In genomic region chrIV:2219334-2219755, ce11 we compare ENCODE assay signal across 4 worm cellular contexts.
TF ChIP-seq lines count a peak whose summit lies in the region.

No protein-coding gene starts in this region.

TF ChIP-seq in whole organism, L2 larva, 48 proteins besides CTCF, POLR2A, EP300 and RAD21 (continues in another document):
- TF ChIP-seq dmd-4 (tag; optimal IDR thresholded peaks at IDR 0.05; lab: Kevin White, UChicago) (no peak), ztf-4 (tag; optimal IDR thresholded peaks at IDR 0.05; lab: Kevin White, UChicago) (peak; percentile 75), alr-1 (tag; optimal IDR thresholded peaks at IDR 0.05; lab: Kevin White, UChicago) (no peak), lsy-2 (tag; optimal IDR thresholded peaks at IDR 0.05; lab: Kevin White, UChicago) (peak; percentile 89 to 94), mdl-1 (tag; optimal IDR thresholded peaks at IDR 0.05; lab: Kevin White, UChicago) (peak; percentile 98 to 99), nhr-6 (tag; optimal IDR thresholded peaks at IDR 0.05; lab: Kevin White, UChicago) (peak; percentile 92), lin-39 (tag; optimal IDR thresholded peaks at IDR 0.05; lab: Kevin White, UChicago) (no peak), nhr-25 (tag; optimal IDR thresholded peaks at IDR 0.05; lab: Kevin White, UChicago) (peak; percentile 98), Y55F3AM.14 (GFP tag; optimal IDR thresholded peaks at IDR 0.05; lab: Kevin White, UChicago) (peak; percentile 98), mab-5 (tag; optimal IDR thresholded peaks at IDR 0.05; lab: Kevin White, UChicago) (peak; percentile 95), egl-27 (tag; optimal IDR thresholded peaks at IDR 0.05; lab: Kevin White, UChicago) (peak; percentile 98), C34F6.9 (tag; optimal IDR thresholded peaks at IDR 0.05; lab: Kevin White, UChicago) (peak; percentile 94), sma-3 (GFP tag; optimal IDR thresholded peaks at IDR 0.05; lab: Kevin White, UChicago) (peak; percentile 98), lin-11 (tag; optimal IDR thresholded peaks at IDR 0.05; lab: Kevin White, UChicago) (peak; percentile 77), nhr-129 (tag; optimal IDR thresholded peaks at IDR 0.05; lab: Kevin White, UChicago) (peak; percentile 85), nhr-77 (tag; optimal IDR thresholded peaks at IDR 0.05; lab: Kevin White, UChicago) (peak; percentile 66), nhr-11 (tag; optimal IDR thresholded peaks at IDR 0.05; lab: Kevin White, UChicago) (no peak), fos-1 (tag; optimal IDR thresholded peaks at IDR 0.05; lab: Kevin White, UChicago) (peak; percentile 79), skn-1 (tag; optimal IDR thresholded peaks at IDR 0.05; lab: Kevin White, UChicago) (no peak), ztf-1 (GFP tag; conservative IDR thresholded peaks at IDR 0.05; lab: Robert Waterston, UW) (peak; percentile 95; the same call in 1 of the 2 replicates), unc-62 (GFP tag; optimal IDR thresholded peaks at IDR 0.05; lab: Kevin White, UChicago) (peak; percentile 78), ceh-16 (tag; optimal IDR thresholded peaks at IDR 0.05; lab: Kevin White, UChicago) (peak; percentile 47), unc-55 (GFP tag; optimal IDR thresholded peaks at IDR 0.05; lab: Kevin White, UChicago) (peak; percentile 82)

TF ChIP-seq in whole organism, L4 larva, 104 proteins besides CTCF, POLR2A, EP300 and RAD21 (continues in another document):
- TF ChIP-seq ceh-62 (tag; optimal IDR thresholded peaks at IDR 0.05; lab: Kevin White, UChicago) (no peak), hif-1 (tag; optimal IDR thresholded peaks at IDR 0.05; lab: Kevin White, UChicago) (peak; percentile 82 to 97), Y75B8A.6 (GFP tag; IDR thresholded peaks at IDR 0.05; lab: Robert Waterston, UW) (peak; percentile 66; the same call in 1 of the 2 replicates), sdz-12 (GFP tag; optimal IDR thresholded peaks at IDR 0.05; lab: Kevin White, UChicago) (peak; percentile 43), snpc-4 (tag; optimal IDR thresholded peaks at IDR 0.05; lab: Kevin White, UChicago) (no peak), daf-16 (GFP tag; optimal IDR thresholded peaks at IDR 0.05; lab: Kevin White, UChicago) (peak; percentile 38 to 92), daf-16 (tag; optimal IDR thresholded peaks at IDR 0.05; lab: Kevin White, UChicago) (peak; percentile 28), hmg-1.1 (GFP tag; IDR thresholded peaks at IDR 0.05; lab: Robert Waterston, UW) (peak; percentile 97), gei-8 (GFP tag; optimal IDR thresholded peaks at IDR 0.05; lab: Kevin White, UChicago) (peak; percentile 99), lin-29 (GFP tag; IDR thresholded peaks at IDR 0.05; lab: Robert Waterston, UW) (peak; percentile 94), hlh-30 (tag; optimal IDR thresholded peaks at IDR 0.05; lab: Kevin White, UChicago; ENCODE audit: insufficient read depth) (peak; percentile 99), daf-12 (tag; optimal IDR thresholded peaks at IDR 0.05; lab: Kevin White, UChicago) (no peak), nhr-42 (GFP tag; IDR thresholded peaks at IDR 0.05; lab: Robert Waterston, UW) (peak; percentile 88), T20F7.1 (GFP tag; optimal IDR thresholded peaks at IDR 0.05; lab: Kevin White, UChicago) (no peak), jun-1 (tag; optimal IDR thresholded peaks at IDR 0.05; lab: Kevin White, UChicago) (peak; percentile 90), hlh-11 (tag; optimal IDR thresholded peaks at IDR 0.05; lab: Kevin White, UChicago) (peak; percentile 100), daf-19 (GFP tag; conservative IDR thresholded peaks at IDR 0.05; lab: Robert Waterston, UW) (no peak), mxl-3 (GFP tag; optimal IDR thresholded peaks at IDR 0.05; lab: Kevin White, UChicago) (peak; percentile 98), aha-1 (tag; lab: Kevin White, UChicago) (peak; percentile 99), set-16 (GFP tag; IDR thresholded peaks at IDR 0.05; lab: Robert Waterston, UW) (peak; percentile 100), mxl-2 (GFP tag; conservative IDR thresholded peaks at IDR 0.05; lab: Robert Waterston, UW) (peak; percentile 90), duxl-1 (tag; optimal IDR thresholded peaks at IDR 0.05; lab: Kevin White, UChicago; ENCODE audit: poor library complexity) (peak; percentile 89), ceh-32 (tag; optimal IDR thresholded peaks at IDR 0.05; lab: Kevin White, UChicago; ENCODE audit: poor library complexity) (peak; percentile 82)

TF ChIP-seq in whole organism, late embryonic, 69 proteins besides CTCF, POLR2A, EP300 and RAD21 (continues in another document):
- peak; percentile 55 for TF ChIP-seq ztf-16 (tag; optimal IDR thresholded peaks at IDR 0.05; lab: Kevin White, UChicago)
- peak; percentile 20 for TF ChIP-seq K09A11.1 (tag; optimal IDR thresholded peaks at IDR 0.05; lab: Kevin White, UChicago; ENCODE audit: insufficient read depth)
- peak; percentile 79 for TF ChIP-seq ceh-14 (tag; optimal IDR thresholded peaks at IDR 0.05; lab: Kevin White, UChicago)
- peak; percentile 81 for TF ChIP-seq ceh-19 (GFP tag; optimal IDR thresholded peaks at IDR 0.05; lab: Kevin White, UChicago)
- peak; percentile 49 for TF ChIP-seq ets-4 (tag; optimal IDR thresholded peaks at IDR 0.05; lab: Kevin White, UChicago)
- peak; percentile 74 for TF ChIP-seq F13H6.1 (tag; optimal IDR thresholded peaks at IDR 0.05; lab: Kevin White, UChicago)
- no peak for TF ChIP-seq ceh-30 (tag; optimal IDR thresholded peaks at IDR 0.05; lab: Kevin White, UChicago)
- TF ChIP-seq unc-55 (GFP tag; optimal IDR thresholded peaks at IDR 0.05; lab: Kevin White, UChicago), result peak; percentile 95
- no peak for TF ChIP-seq ahr-1 (tag; optimal IDR thresholded peaks at IDR 0.05; lab: Kevin White, UChicago)
- TF ChIP-seq pat-9 (tag; optimal IDR thresholded peaks at IDR 0.05; lab: Kevin White, UChicago), result peak; percentile 73
- peak; percentile 88 for TF ChIP-seq nfya-1 (tag; optimal IDR thresholded peaks at IDR 0.05; lab: Kevin White, UChicago)
- TF ChIP-seq ceh-31 (tag; optimal IDR thresholded peaks at IDR 0.05; lab: Kevin White, UChicago), result peak; percentile 89
- peak; percentile 98 for TF ChIP-seq hlh-30 (tag; optimal IDR thresholded peaks at IDR 0.05; lab: Kevin White, UChicago; ENCODE audit: insufficient read depth)
- peak; percentile 36 for TF ChIP-seq madf-2 (tag; optimal IDR thresholded peaks at IDR 0.05; lab: Kevin White, UChicago)
- no peak for TF ChIP-seq pag-3 (tag; optimal IDR thresholded peaks at IDR 0.05; lab: Kevin White, UChicago; ENCODE audit: borderline replicate concordance)
- no peak for TF ChIP-seq npax-4 (tag; optimal IDR thresholded peaks at IDR 0.05; lab: Kevin White, UChicago)
- peak; percentile 74 for TF ChIP-seq dve-1 (tag; optimal IDR thresholded peaks at IDR 0.05; lab: Kevin White, UChicago)
- peak; percentile 21 for TF ChIP-seq unc-86 (tag; optimal IDR thresholded peaks at IDR 0.05; lab: Kevin White, UChicago)
- TF ChIP-seq nhr-11 (tag; optimal IDR thresholded peaks at IDR 0.05; lab: Kevin White, UChicago), result no peak
- peak; percentile 17 for TF ChIP-seq gmeb-2 (tag; optimal IDR thresholded peaks at IDR 0.05; lab: Kevin White, UChicago)
- TF ChIP-seq rnt-1 (tag; optimal IDR thresholded peaks at IDR 0.05; lab: Kevin White, UChicago), result peak; percentile 69
- TF ChIP-seq ceh-34 (tag; optimal IDR thresholded peaks at IDR 0.05; lab: Kevin White, UChicago), result peak; percentile 77
- TF ChIP-seq elt-4 (tag; optimal IDR thresholded peaks at IDR 0.05; lab: Kevin White, UChicago), result no peak
- peak; percentile 91 for TF ChIP-seq ceh-18 (tag; optimal IDR thresholded peaks at IDR 0.05; lab: Kevin White, UChicago)
- peak; percentile 86 for TF ChIP-seq ceh-22 (tag; optimal IDR thresholded peaks at IDR 0.05; lab: Kevin White, UChicago)

TF ChIP-seq in whole organism, mixed stage, embryonic, 35 proteins besides CTCF, POLR2A, EP300 and RAD21 (continues in another document):
- TF ChIP-seq lin-32 (GFP tag; optimal IDR thresholded peaks at IDR 0.05; lab: Kevin White, UChicago) (peak; percentile 29), ham-2 (GFP tag; optimal IDR thresholded peaks at IDR 0.05; lab: Kevin White, UChicago) (peak; percentile 74), ceh-43 (GFP tag; optimal IDR thresholded peaks at IDR 0.05; lab: Kevin White, UChicago) (peak; percentile 33), nhr-28 (tag; optimal IDR thresholded peaks at IDR 0.05; lab: Kevin White, UChicago) (no peak), ces-1 (GFP tag; optimal IDR thresholded peaks at IDR 0.05; lab: Kevin White, UChicago) (peak; percentile 82), nhr-12 (tag; optimal IDR thresholded peaks at IDR 0.05; lab: Kevin White, UChicago) (no peak), drap-1 (GFP tag; optimal IDR thresholded peaks at IDR 0.05; lab: Kevin White, UChicago) (peak; percentile 67), elt-1 (tag; optimal IDR thresholded peaks at IDR 0.05; lab: Kevin White, UChicago; ENCODE audit: borderline replicate concordance, insufficient read depth) (no peak), sem-2 (GFP tag; optimal IDR thresholded peaks at IDR 0.05; lab: Kevin White, UChicago) (no peak), hlh-1 (tag; optimal IDR thresholded peaks at IDR 0.05; lab: Kevin White, UChicago) (no peak), lin-13 (tag; optimal IDR thresholded peaks at IDR 0.05; lab: Kevin White, UChicago) (peak; percentile 38), unc-39 (tag; optimal IDR thresholded peaks at IDR 0.05; lab: Kevin White, UChicago) (no peak), tbx-8 (GFP tag; optimal IDR thresholded peaks at IDR 0.05; lab: Kevin White, UChicago) (peak; percentile 64), unc-62 (GFP tag; optimal IDR thresholded peaks at IDR 0.05; lab: Kevin White, UChicago) (peak; percentile 55), nhr-76 (tag; optimal IDR thresholded peaks at IDR 0.05; lab: Kevin White, UChicago) (no peak), flh-1 (GFP tag; optimal IDR thresholded peaks at IDR 0.05; lab: Kevin White, UChicago) (peak; percentile 16), cnd-1 (tag; optimal IDR thresholded peaks at IDR 0.05; lab: Kevin White, UChicago) (peak; percentile 50), mep-1 (tag; optimal IDR thresholded peaks at IDR 0.05; lab: Kevin White, UChicago) (peak; percentile 1), nhr-2 (tag; optimal IDR thresholded peaks at IDR 0.05; lab: Kevin White, UChicago) (peak; percentile 80), ztf-11 (tag; optimal IDR thresholded peaks at IDR 0.05; lab: Kevin White, UChicago) (peak; percentile 70), mls-2 (tag; optimal IDR thresholded peaks at IDR 0.05; lab: Kevin White, UChicago) (peak; percentile 67), elt-3 (tag; optimal IDR thresholded peaks at IDR 0.05; lab: Kevin White, UChicago) (peak; percentile 78), nhr-237 (tag; optimal IDR thresholded peaks at IDR 0.05; lab: Kevin White, UChicago) (peak; percentile 81), snpc-4 (tag; optimal IDR thresholded peaks at IDR 0.05; lab: Kevin White, UChicago) (no peak), unc-120 (tag; optimal IDR thresholded peaks at IDR 0.05; lab: Kevin White, UChicago; ENCODE audit: poor library complexity, severe bottlenecking) (peak; percentile 86), ceh-83 (GFP tag; optimal IDR thresholded peaks at IDR 0.05; lab: Kevin White, UChicago) (no peak), bed-3 (GFP tag; optimal IDR thresholded peaks at IDR 0.05; lab: Kevin White, UChicago) (no peak), sptf-1 (tag; optimal IDR thresholded peaks at IDR 0.05; lab: Kevin White, UChicago) (peak; percentile 83), ceh-39 (tag; optimal IDR thresholded peaks at IDR 0.05; lab: Kevin White, UChicago) (no peak), zip-8 (tag; optimal IDR thresholded peaks at IDR 0.05; lab: Kevin White, UChicago) (no peak)
